Worm (Caenorhabditis elegans) whole organism, L2 larva: ENCODE results near the gene pqn-36.

Experiments used
- C34F6.9 ChIP-seq: fragments of 150-350 bp; optimal IDR thresholded peaks from 2 replicates; lab custom pipeline; 2014; ENCODE audit warnings: missing biosample characterization, missing genetic modification characterization
- R02D3.7 ChIP-seq: fragments of 150-350 bp; optimal IDR thresholded peaks from 2 replicates; lab custom pipeline; 2014; ENCODE audit warnings: missing biosample characterization, missing genetic modification characterization
- Y55F3AM.14 ChIP-seq: fragments of 200-800 bp; sonication (Bioruptor generic); optimal IDR thresholded peaks from 2 replicates; lab custom pipeline; 2018; ENCODE audit warnings: mild to moderate bottlenecking, missing genetic modification characterization, missing compliant biosample characterization
- ZK546.5 ChIP-seq: sonication (generic microtip); optimal IDR thresholded peaks from 2 replicates; lab custom pipeline; 2017; ENCODE audit warnings: missing biosample characterization, missing genetic modification characterization
- alr-1 ChIP-seq: fragments of 150-350 bp; optimal IDR thresholded peaks from 2 replicates; lab custom pipeline; 2014; ENCODE audit warnings: missing biosample characterization, missing genetic modification characterization
- aly-2 ChIP-seq: fragments of 150-350 bp; optimal IDR thresholded peaks from 2 replicates; lab custom pipeline; 2014; ENCODE audit warnings: missing biosample characterization, missing genetic modification characterization
- ama-1 ChIP-seq: fragments of 150-350 bp; optimal IDR thresholded peaks from 2 replicates; lab custom pipeline; 2018; ENCODE audit warnings: inconsistent platforms
- blmp-1 ChIP-seq: sonication (generic microtip); optimal IDR thresholded peaks from 2 replicates; lab custom pipeline; 2017; ENCODE audit warnings: missing genetic modification characterization, mild to moderate bottlenecking, missing compliant biosample characterization, antibody characterized with exemption, moderate library complexity; ENCODE audit not compliant: insufficient read depth
- ceh-16 ChIP-seq: fragments of 150-350 bp; optimal IDR thresholded peaks from 2 replicates; lab custom pipeline; 2014; ENCODE audit warnings: missing biosample characterization, missing genetic modification characterization
- ceh-82 ChIP-seq: fragments of 150-350 bp; optimal IDR thresholded peaks from 2 replicates; lab custom pipeline; 2014; ENCODE audit warnings: missing biosample characterization, missing genetic modification characterization
- crh-2 ChIP-seq: sonication (generic microtip); optimal IDR thresholded peaks from 2 replicates; lab custom pipeline; 2017; ENCODE audit warnings: missing biosample characterization, missing genetic modification characterization
- dmd-4 ChIP-seq: sonication (generic microtip); optimal IDR thresholded peaks from 2 replicates; lab custom pipeline; 2017; ENCODE audit warnings: missing biosample characterization, missing genetic modification characterization
- egl-27 ChIP-seq: sonication (generic microtip); optimal IDR thresholded peaks from 3 replicates; lab custom pipeline; 2017; ENCODE audit warnings: missing biosample characterization, missing genetic modification reagents, missing genetic modification characterization
- elt-1 ChIP-seq: fragments of 150-350 bp; optimal IDR thresholded peaks from 2 replicates; lab custom pipeline; 2014; ENCODE audit warnings: missing biosample characterization, missing genetic modification characterization
- elt-3 ChIP-seq: sonication (generic microtip); optimal IDR thresholded peaks from 2 replicates; lab custom pipeline; 2017; ENCODE audit warnings: missing biosample characterization, missing genetic modification characterization
- fos-1 ChIP-seq: fragments of 150-350 bp; optimal IDR thresholded peaks from 2 replicates; lab custom pipeline; 2014; ENCODE audit warnings: missing biosample characterization, missing genetic modification characterization
- gmeb-1 ChIP-seq: fragments of 150-350 bp; optimal IDR thresholded peaks from 2 replicates; lab custom pipeline; 2014; ENCODE audit warnings: missing biosample characterization, missing genetic modification characterization
- lin-11 ChIP-seq: fragments of 150-350 bp; sonication (generic microtip); optimal IDR thresholded peaks from 2 replicates; lab custom pipeline; 2014; ENCODE audit warnings: missing biosample characterization, missing genetic modification characterization, inconsistent platforms, mixed read lengths
- lin-13 ChIP-seq: fragments of 150-350 bp; optimal IDR thresholded peaks from 2 replicates; lab custom pipeline; 2014; ENCODE audit warnings: missing biosample characterization, missing genetic modification reagents, missing genetic modification characterization
- lin-39 ChIP-seq: fragments of 150-350 bp; optimal IDR thresholded peaks from 2 replicates; lab custom pipeline; 2014; ENCODE audit warnings: missing biosample characterization, missing genetic modification reagents, missing genetic modification characterization
- lsy-2 ChIP-seq, 2 experiments: fragments of 150-350 bp in 1 of 2; sonication (generic microtip) in 1 of 2; optimal IDR thresholded peaks; 2 replicates each; lab custom pipeline; 2014 to 2017; ENCODE audit warnings: missing biosample characterization in 2 of 2, missing genetic modification characterization in 2 of 2
- mab-5 ChIP-seq: fragments of 150-350 bp; optimal IDR thresholded peaks from 2 replicates; lab custom pipeline; 2014; ENCODE audit warnings: missing biosample characterization, missing genetic modification characterization
- mbf-1 ChIP-seq: sonication (generic microtip); optimal IDR thresholded peaks from 2 replicates; lab custom pipeline; 2017; ENCODE audit warnings: missing biosample characterization, missing genetic modification characterization
- mdl-1 ChIP-seq, 2 experiments: fragments of 150-350 bp in 1 of 2; sonication (generic microtip) in 1 of 2; optimal IDR thresholded peaks; 2 replicates each; lab custom pipeline; 2017; ENCODE audit warnings: missing biosample characterization in 2 of 2, missing genetic modification characterization in 2 of 2
- nhr-10 ChIP-seq: sonication (generic microtip); optimal IDR thresholded peaks from 2 replicates; lab custom pipeline; 2017; ENCODE audit warnings: missing biosample characterization, missing genetic modification characterization
- nhr-11 ChIP-seq: fragments of 150-350 bp; optimal IDR thresholded peaks from 2 replicates; lab custom pipeline; 2014; ENCODE audit warnings: missing biosample characterization, missing genetic modification characterization
- nhr-12 ChIP-seq: fragments of 150-350 bp; optimal IDR thresholded peaks from 2 replicates; lab custom pipeline; 2014; ENCODE audit warnings: missing biosample characterization, missing genetic modification characterization
- nhr-129 ChIP-seq: fragments of 150-350 bp; optimal IDR thresholded peaks from 2 replicates; lab custom pipeline; 2014; ENCODE audit warnings: missing biosample characterization, missing genetic modification characterization
- nhr-21 ChIP-seq: fragments of 150-350 bp; optimal IDR thresholded peaks from 2 replicates; lab custom pipeline; 2014; ENCODE audit warnings: missing biosample characterization, missing genetic modification characterization
- nhr-23 ChIP-seq: fragments of 150-350 bp; optimal IDR thresholded peaks from 2 replicates; lab custom pipeline; 2014; ENCODE audit warnings: missing biosample characterization, missing genetic modification reagents, missing genetic modification characterization
- nhr-237 ChIP-seq: fragments of 150-350 bp; optimal IDR thresholded peaks from 2 replicates; lab custom pipeline; 2014; ENCODE audit warnings: missing biosample characterization, missing genetic modification characterization
- nhr-25 ChIP-seq: fragments of 150-350 bp; sonication (generic microtip); optimal IDR thresholded peaks from 3 replicates; lab custom pipeline; 2014; ENCODE audit warnings: missing biosample characterization, missing genetic modification characterization
- nhr-6 ChIP-seq: fragments of 150-350 bp; optimal IDR thresholded peaks from 2 replicates; lab custom pipeline; 2014; ENCODE audit warnings: missing biosample characterization, missing genetic modification characterization
- nhr-77 ChIP-seq: fragments of 150-350 bp; optimal IDR thresholded peaks from 2 replicates; lab custom pipeline; 2014; ENCODE audit warnings: missing biosample characterization, missing genetic modification characterization
- peb-1 ChIP-seq: fragments of 150-350 bp; optimal IDR thresholded peaks from 2 replicates; lab custom pipeline; 2014; ENCODE audit warnings: missing biosample characterization, missing genetic modification characterization
- sem-4 ChIP-seq: fragments of 150-350 bp; optimal IDR thresholded peaks from 2 replicates; lab custom pipeline; 2014; ENCODE audit warnings: missing biosample characterization, missing genetic modification reagents, missing genetic modification characterization
- skn-1 ChIP-seq: sonication (generic microtip); optimal IDR thresholded peaks from 2 replicates; lab custom pipeline; 2017; ENCODE audit warnings: missing biosample characterization, missing genetic modification characterization
- sma-3 ChIP-seq: sonication (generic microtip); optimal IDR thresholded peaks from 2 replicates; lab custom pipeline; 2016; ENCODE audit warnings: missing genetic modification reagents, missing genetic modification characterization, missing compliant biosample characterization
- sma-9 ChIP-seq, 2 experiments: fragments of 150-350 bp in 1 of 2; sonication (generic microtip) in 1 of 2; optimal IDR thresholded peaks; 2 replicates each; lab custom pipeline; 2014 to 2016; ENCODE audit warnings: missing genetic modification characterization in 2 of 2, mild to moderate bottlenecking in 1 of 2, missing biosample characterization in 1 of 2, missing compliant biosample characterization in 1 of 2, missing genetic modification reagents in 1 of 2, moderate library complexity in 1 of 2
- snpc-4 ChIP-seq: fragments of 150-350 bp; optimal IDR thresholded peaks from 2 replicates; lab custom pipeline; 2014; ENCODE audit warnings: missing biosample characterization, missing genetic modification characterization
- unc-39 ChIP-seq: fragments of 150-350 bp; optimal IDR thresholded peaks from 2 replicates; lab custom pipeline; 2014; ENCODE audit warnings: missing biosample characterization, missing genetic modification characterization
- unc-55 ChIP-seq: fragments of 150-350 bp; sonication (generic microtip); optimal IDR thresholded peaks from 3 replicates; lab custom pipeline; 2014; ENCODE audit warnings: missing biosample characterization, missing genetic modification reagents, missing genetic modification characterization
- zag-1 ChIP-seq: fragments of 150-350 bp; optimal IDR thresholded peaks from 2 replicates; lab custom pipeline; 2014; ENCODE audit warnings: missing biosample characterization, missing genetic modification characterization
- ztf-1 ChIP-seq: fragments of 200-800 bp; sonication (Bioruptor generic); conservative IDR thresholded peaks from 2 replicates; pipeline ENCODE4 v1.3.6; 2022; ENCODE audit warnings: missing genetic modification characterization, missing compliant biosample characterization
- ztf-11 ChIP-seq: sonication (generic microtip); optimal IDR thresholded peaks from 2 replicates; lab custom pipeline; 2017; ENCODE audit warnings: missing biosample characterization, missing genetic modification characterization

The pqn-36 gene

DNA sequence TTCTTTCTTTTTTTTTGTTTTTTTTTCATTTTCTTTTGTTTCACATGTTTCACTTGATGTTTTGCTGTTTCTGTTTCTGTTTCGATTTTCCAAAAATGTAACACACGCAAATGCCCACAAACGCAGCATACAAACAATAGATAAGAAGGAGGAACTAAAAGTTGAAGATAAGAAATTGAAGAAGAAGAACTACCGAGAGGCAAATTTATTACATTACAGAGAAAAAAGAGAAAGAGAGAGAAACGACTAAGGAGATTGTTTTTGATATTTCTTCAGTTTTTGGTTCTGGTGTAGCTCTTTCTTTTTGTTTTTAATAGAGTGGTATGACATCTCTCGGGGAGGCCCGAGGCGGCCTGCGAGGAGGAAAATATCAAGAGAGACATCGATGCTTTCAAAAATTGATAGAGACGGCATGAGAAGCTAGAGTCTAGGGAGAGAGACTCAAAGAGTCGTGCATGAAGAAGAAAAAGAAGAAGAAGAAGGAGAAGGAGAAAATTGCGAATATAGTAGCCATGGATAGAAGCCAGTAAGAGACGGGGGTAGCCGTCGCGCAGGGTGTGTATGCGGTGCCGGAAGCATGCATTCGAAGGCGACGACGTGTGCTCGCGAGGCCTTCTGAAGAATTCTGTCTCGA lies 41.8 kb downstream of the pqn-36 start (continued):
- TF ChIP-seq ama-1 (lab: Kevin White, UChicago), result no peak
- no peak for TF ChIP-seq elt-1
- no peak for TF ChIP-seq Y55F3AM.14 (GFP tag; lab: Kevin White, UChicago)
- TF ChIP-seq mbf-1 (tag; lab: Kevin White, UChicago), result no peak
- no peak for TF ChIP-seq nhr-23 (tag; lab: Kevin White, UChicago)

DNA sequence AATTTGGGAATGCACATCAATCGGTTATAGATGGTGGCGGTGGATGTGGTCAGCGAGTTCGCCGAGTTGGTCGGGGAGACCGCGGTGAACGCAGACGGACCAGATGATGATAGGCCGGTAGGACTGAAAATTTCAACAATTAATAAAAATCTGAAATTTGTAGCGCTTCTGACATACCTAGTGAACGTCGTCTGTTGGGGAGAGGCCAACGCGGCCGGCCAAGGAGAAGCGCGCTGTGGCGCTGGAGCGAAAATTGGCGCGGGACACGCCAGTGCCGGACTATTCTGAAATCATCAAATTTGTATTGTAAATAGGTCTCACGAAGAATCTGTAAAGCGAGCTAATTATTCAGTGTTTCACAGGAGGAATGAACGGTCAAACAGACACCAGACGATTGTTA lies 42.5 kb downstream of the pqn-36 start:
- TF ChIP-seq alr-1 (no peak), crh-2 (tag; lab: Kevin White, UChicago) (no peak), Y55F3AM.14 (GFP tag; lab: Kevin White, UChicago) (no peak), lin-13 (GFP tag; lab: Kevin White, UChicago) (no peak), zag-1 (tag; lab: Kevin White, UChicago) (no peak), elt-1 (no peak), nhr-25 (tag; lab: Kevin White, UChicago) (no peak), C34F6.9 (no peak), ZK546.5 (tag; lab: Kevin White, UChicago) (no peak), lsy-2 (tag; optimal IDR thresholded peaks at IDR 0.05; lab: Kevin White, UChicago) (no peak), mdl-1 (tag; optimal IDR thresholded peaks at IDR 0.05; lab: Kevin White, UChicago) (no peak), unc-55 (GFP tag; lab: Kevin White, UChicago) (no peak)

DNA sequence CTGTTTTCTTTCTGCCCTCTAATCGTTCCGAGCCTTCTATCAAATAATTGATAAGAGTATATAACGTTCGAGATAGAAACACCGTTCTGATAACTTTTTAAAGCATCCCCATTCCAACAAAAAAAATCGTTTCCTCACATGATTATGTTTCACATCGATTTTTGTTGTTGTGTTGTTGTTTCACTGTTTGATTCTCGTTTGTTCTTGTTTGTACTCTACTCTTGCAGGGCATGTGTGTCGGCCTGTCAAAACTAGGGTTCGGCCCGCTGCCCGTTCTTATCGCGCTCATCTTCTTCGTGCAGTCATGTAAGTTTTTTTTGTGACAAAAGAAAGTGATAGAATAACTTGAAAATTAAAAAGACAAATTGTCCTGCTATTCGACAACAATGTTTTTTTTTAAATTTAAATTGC lies 49.5 kb downstream of the pqn-36 start, which contains the start of gene C33A11.2:
C33A11.2 (plus strand) TSS at position 226 of the 411 bp plus-strand sequence.
- TF ChIP-seq ztf-11 (tag; lab: Kevin White, UChicago) (no peak), sma-9 (GFP tag; optimal IDR thresholded peaks at IDR 0.05; lab: Kevin White, UChicago) (no peak), sma-9 (tag; optimal IDR thresholded peaks at IDR 0.05; lab: Kevin White, UChicago) (no peak), lin-11 (tag; lab: Kevin White, UChicago) (no peak), blmp-1 (tag; lab: Kevin White, UChicago) (peak; percentile 33), sem-4 (no peak), ztf-1 (GFP tag; lab: Robert Waterston, UW) (no peak), fos-1 (peak; percentile 14)

- TF ChIP-seq blmp-1 (tag; lab: Kevin White, UChicago), result no peak
- peak; percentile 88 for TF ChIP-seq sem-4
- no peak for TF ChIP-seq unc-39 (tag; lab: Kevin White, UChicago)
- peak; percentile 87 for TF ChIP-seq nhr-6 (tag; lab: Kevin White, UChicago)
- no peak for TF ChIP-seq mbf-1 (tag; lab: Kevin White, UChicago)
- TF ChIP-seq lsy-2 (tag; optimal IDR thresholded peaks at IDR 0.05; lab: Kevin White, UChicago), result peak; percentile 15 to 79
- TF ChIP-seq sma-9 (GFP tag; optimal IDR thresholded peaks at IDR 0.05; lab: Kevin White, UChicago), result peak; percentile 92
- TF ChIP-seq sma-9 (tag; optimal IDR thresholded peaks at IDR 0.05; lab: Kevin White, UChicago), result no peak
- peak; percentile 56 for TF ChIP-seq nhr-21 (tag; lab: Kevin White, UChicago)
- TF ChIP-seq nhr-129 (tag; lab: Kevin White, UChicago), result peak; percentile 93
- TF ChIP-seq nhr-237 (tag; lab: Kevin White, UChicago), result no peak
- TF ChIP-seq ceh-16 (tag; lab: Kevin White, UChicago), result peak; percentile 33
- TF ChIP-seq dmd-4 (tag; lab: Kevin White, UChicago), result no peak
- TF ChIP-seq nhr-23 (tag; lab: Kevin White, UChicago), result no peak
- no peak for TF ChIP-seq peb-1 (tag; lab: Kevin White, UChicago)
- peak; percentile 65 for TF ChIP-seq crh-2 (tag; lab: Kevin White, UChicago)
- TF ChIP-seq sma-3 (GFP tag; lab: Kevin White, UChicago), result peak; percentile 42
- TF ChIP-seq aly-2 (tag; lab: Kevin White, UChicago), result no peak
- TF ChIP-seq Y55F3AM.14 (GFP tag; lab: Kevin White, UChicago), result no peak
- no peak for TF ChIP-seq R02D3.7 (tag; lab: Kevin White, UChicago)
- no peak for TF ChIP-seq nhr-12 (tag; lab: Kevin White, UChicago)
- TF ChIP-seq nhr-25 (tag; lab: Kevin White, UChicago), result peak; percentile 78
- no peak for TF ChIP-seq elt-1
- TF ChIP-seq ceh-82 (tag; lab: Kevin White, UChicago), result no peak
- TF ChIP-seq C34F6.9, result peak; percentile 90
- TF ChIP-seq nhr-11 (tag; lab: Kevin White, UChicago), result no peak
- TF ChIP-seq nhr-10, result no peak
- peak; percentile 81 for TF ChIP-seq egl-27 (tag; lab: Kevin White, UChicago)
- TF ChIP-seq mab-5 (tag; lab: Kevin White, UChicago), result peak; percentile 57
- TF ChIP-seq elt-3, result no peak
- TF ChIP-seq lin-39 (tag; lab: Kevin White, UChicago), result no peak
- no peak for TF ChIP-seq gmeb-1 (tag; lab: Kevin White, UChicago)
- peak; percentile 82 to 88 for TF ChIP-seq mdl-1 (tag; optimal IDR thresholded peaks at IDR 0.05; lab: Kevin White, UChicago)
- TF ChIP-seq skn-1 (tag; lab: Kevin White, UChicago), result no peak
- no peak for TF ChIP-seq zag-1 (tag; lab: Kevin White, UChicago)
- no peak for TF ChIP-seq ztf-11 (tag; lab: Kevin White, UChicago)
- no peak for TF ChIP-seq nhr-77 (tag; lab: Kevin White, UChicago)
- peak; percentile 39 for TF ChIP-seq snpc-4 (tag; lab: Kevin White, UChicago)
Observed at ce11 chrX:15365235-15365634, 50.1 kb downstream of the pqn-36 start.
